Fruit fly (Drosophila melanogaster): ENCODE measurements around the gene CG5151.

CG5151 gene

dm6 chr3L:16178433-16178832 is 13.9 kb upstream of the CG5151 start:
- TF ChIP-seq rn (GFP tag; IDR thresholded peaks at IDR 0.05) (no peak), CG9948 (tag; optimal IDR thresholded peaks at IDR 0.05) (no peak), fd96Ca (GFP tag; IDR thresholded peaks at IDR 0.05) (no peak), CG14655 (GFP tag; optimal IDR thresholded peaks at IDR 0.05) (no peak), CG32121 (GFP tag; IDR thresholded peaks at IDR 0.05) (no peak), CG8301 (tag; optimal IDR thresholded peaks at IDR 0.05) (no peak), Pif1B (GFP tag; optimal IDR thresholded peaks at IDR 0.05) (no peak), Snoo (tag; optimal IDR thresholded peaks at IDR 0.05) (peak; percentile 79), Ets98B (GFP tag; IDR thresholded peaks at IDR 0.05) (no peak), CG4496 (GFP tag; IDR thresholded peaks at IDR 0.05) (no peak), CG12605 (GFP tag; IDR thresholded peaks at IDR 0.05) (no peak), Pif1A (GFP tag; optimal IDR thresholded peaks at IDR 0.05) (peak; percentile 11), gl (tag; optimal IDR thresholded peaks at IDR 0.05) (no peak), EcR (GFP tag; optimal IDR thresholded peaks at IDR 0.05) (peak; percentile 74), D1 (tag; optimal IDR thresholded peaks at IDR 0.05) (no peak), CG17806 (tag; optimal IDR thresholded peaks at IDR 0.05) (no peak), CG34367 (tag; optimal IDR thresholded peaks at IDR 0.05) (no peak), CG15710 (tag; optimal IDR thresholded peaks at IDR 0.05) (no peak), CG13204 (GFP tag; optimal IDR thresholded peaks at IDR 0.05) (peak; percentile 84), CG10348 (GFP tag; IDR thresholded peaks at IDR 0.05) (no peak), CG8159 (tag; optimal IDR thresholded peaks at IDR 0.05) (no peak)

dm6 chr3L:16177751-16178150 is 13.2 kb upstream of the CG5151 start:
- peak; percentile 3; the same call in 1 of the 3 replicates for TF ChIP-seq CG4496 (GFP tag; IDR thresholded peaks at IDR 0.05)
- no peak for TF ChIP-seq CG12605 (GFP tag; IDR thresholded peaks at IDR 0.05)

- no peak for TF ChIP-seq gl (tag; optimal IDR thresholded peaks at IDR 0.05)
- peak; percentile 35 for TF ChIP-seq CG17806 (tag; optimal IDR thresholded peaks at IDR 0.05)
- TF ChIP-seq Pif1B (GFP tag; optimal IDR thresholded peaks at IDR 0.05) = peak; percentile 8
- TF ChIP-seq Ets98B (GFP tag; IDR thresholded peaks at IDR 0.05) = no peak
- TF ChIP-seq Snoo (tag; optimal IDR thresholded peaks at IDR 0.05) = peak; percentile 44
- TF ChIP-seq CG8301 (tag; optimal IDR thresholded peaks at IDR 0.05) = no peak
- TF ChIP-seq CG12605 (GFP tag; IDR thresholded peaks at IDR 0.05) = no peak
- no peak for TF ChIP-seq rn (GFP tag; IDR thresholded peaks at IDR 0.05)
- peak; percentile 52 for TF ChIP-seq CG15710 (tag; optimal IDR thresholded peaks at IDR 0.05)
- no peak for TF ChIP-seq CG10348 (GFP tag; IDR thresholded peaks at IDR 0.05)
- TF ChIP-seq CG8159 (tag; optimal IDR thresholded peaks at IDR 0.05) = peak; percentile 50
- TF ChIP-seq CG14655 (GFP tag; optimal IDR thresholded peaks at IDR 0.05) = peak; percentile 5
- peak; percentile 46; the same call in 1 of the 3 replicates for TF ChIP-seq CG4496 (GFP tag; IDR thresholded peaks at IDR 0.05)
- TF ChIP-seq fd96Ca (GFP tag; IDR thresholded peaks at IDR 0.05) = no peak
- peak; percentile 61 for TF ChIP-seq CG13204 (GFP tag; optimal IDR thresholded peaks at IDR 0.05)
- TF ChIP-seq CG34367 (tag; optimal IDR thresholded peaks at IDR 0.05) = peak; percentile 4
- TF ChIP-seq CG9948 (tag; optimal IDR thresholded peaks at IDR 0.05) = peak; percentile 16
- TF ChIP-seq D1 (tag; optimal IDR thresholded peaks at IDR 0.05) = no peak
- no peak for TF ChIP-seq Pif1A (GFP tag; optimal IDR thresholded peaks at IDR 0.05)
- no peak for TF ChIP-seq CG32121 (GFP tag; IDR thresholded peaks at IDR 0.05)
- no peak for TF ChIP-seq EcR (GFP tag; optimal IDR thresholded peaks at IDR 0.05)
These were observed 12.8 kb upstream of the CG5151 start for dm6 chr3L:16177309-16177708.

dm6 chr3L:16176492-16176891 is 12.0 kb upstream of the CG5151 start:
- no peak for TF ChIP-seq CG12605 (GFP tag; IDR thresholded peaks at IDR 0.05)
- TF ChIP-seq gl (tag; optimal IDR thresholded peaks at IDR 0.05) = no peak
- peak; percentile 82 for TF ChIP-seq CG15710 (tag; optimal IDR thresholded peaks at IDR 0.05)
- TF ChIP-seq Pif1A (GFP tag; optimal IDR thresholded peaks at IDR 0.05) = peak; percentile 44
- peak; percentile 74 for TF ChIP-seq CG34367 (tag; optimal IDR thresholded peaks at IDR 0.05)
- peak; percentile 70 for TF ChIP-seq D1 (tag; optimal IDR thresholded peaks at IDR 0.05)
- TF ChIP-seq CG32121 (GFP tag; IDR thresholded peaks at IDR 0.05) = no peak
- TF ChIP-seq CG17806 (tag; optimal IDR thresholded peaks at IDR 0.05) = peak; percentile 75
- TF ChIP-seq CG13204 (GFP tag; optimal IDR thresholded peaks at IDR 0.05) = no peak
- TF ChIP-seq Snoo (tag; optimal IDR thresholded peaks at IDR 0.05) = no peak
- TF ChIP-seq CG8159 (tag; optimal IDR thresholded peaks at IDR 0.05) = peak; percentile 89
- TF ChIP-seq EcR (GFP tag; optimal IDR thresholded peaks at IDR 0.05) = no peak
- no peak for TF ChIP-seq CG10348 (GFP tag; IDR thresholded peaks at IDR 0.05)
- peak; percentile 25 for TF ChIP-seq Pif1B (GFP tag; optimal IDR thresholded peaks at IDR 0.05)
- no peak for TF ChIP-seq Ets98B (GFP tag; IDR thresholded peaks at IDR 0.05)
- TF ChIP-seq rn (GFP tag; IDR thresholded peaks at IDR 0.05) = no peak
- no peak for TF ChIP-seq CG4496 (GFP tag; IDR thresholded peaks at IDR 0.05)
- peak; percentile 82 for TF ChIP-seq CG9948 (tag; optimal IDR thresholded peaks at IDR 0.05)
- no peak for TF ChIP-seq fd96Ca (GFP tag; IDR thresholded peaks at IDR 0.05)
- peak; percentile 46 for TF ChIP-seq CG14655 (GFP tag; optimal IDR thresholded peaks at IDR 0.05)
- no peak for TF ChIP-seq CG8301 (tag; optimal IDR thresholded peaks at IDR 0.05)

dm6 chr3L:16175628-16176263 is 11.2 kb upstream of the CG5151 start:
- TF ChIP-seq CG8301 (tag; optimal IDR thresholded peaks at IDR 0.05) = peak; percentile 49
- TF ChIP-seq CG14655 (GFP tag; optimal IDR thresholded peaks at IDR 0.05) = peak; percentile 62
- TF ChIP-seq fd96Ca (GFP tag; IDR thresholded peaks at IDR 0.05) = no peak
- 0 out of 3 replicates have a peak, but pooled peaks have one; percentile 48 for TF ChIP-seq CG4496 (GFP tag; IDR thresholded peaks at IDR 0.05)
- TF ChIP-seq CG8159 (tag; optimal IDR thresholded peaks at IDR 0.05) = peak; percentile 92
- TF ChIP-seq CG32121 (GFP tag; IDR thresholded peaks at IDR 0.05) = 0 out of 2 replicates have a peak, but pooled peaks have one; percentile 41
- peak; percentile 79 for TF ChIP-seq CG34367 (tag; optimal IDR thresholded peaks at IDR 0.05)
- peak; percentile 62 for TF ChIP-seq Snoo (tag; optimal IDR thresholded peaks at IDR 0.05)
- peak; percentile 84 for TF ChIP-seq CG9948 (tag; optimal IDR thresholded peaks at IDR 0.05)
- peak; percentile 86 for TF ChIP-seq Pif1A (GFP tag; optimal IDR thresholded peaks at IDR 0.05)
- peak; percentile 77 for TF ChIP-seq Pif1B (GFP tag; optimal IDR thresholded peaks at IDR 0.05)
- TF ChIP-seq CG12605 (GFP tag; IDR thresholded peaks at IDR 0.05) = peak; percentile 46
- TF ChIP-seq gl (tag; optimal IDR thresholded peaks at IDR 0.05) = peak; percentile 55
- peak; percentile 45 for TF ChIP-seq D1 (tag; optimal IDR thresholded peaks at IDR 0.05)
- no peak for TF ChIP-seq rn (GFP tag; IDR thresholded peaks at IDR 0.05)
- TF ChIP-seq CG17806 (tag; optimal IDR thresholded peaks at IDR 0.05) = peak; percentile 90
- no peak for TF ChIP-seq EcR (GFP tag; optimal IDR thresholded peaks at IDR 0.05)
- TF ChIP-seq Ets98B (GFP tag; IDR thresholded peaks at IDR 0.05) = no peak
- TF ChIP-seq CG10348 (GFP tag; IDR thresholded peaks at IDR 0.05) = no peak
- peak; percentile 84 for TF ChIP-seq CG15710 (tag; optimal IDR thresholded peaks at IDR 0.05)
- TF ChIP-seq CG13204 (GFP tag; optimal IDR thresholded peaks at IDR 0.05) = peak; percentile 56
